Worm (Caenorhabditis elegans): ENCODE results near the gene sulp-3.
"Not testable (repeated sequence)": the region's sequence is repeated elsewhere in the genome, so short reads cannot be mapped to it uniquely, and the experiment has no call there.

sulp-3 gene

ce11 chrX:8413130-8413529, 5.0 kb upstream of the sulp-3 start, which contains the start of gene F08F1.4:
Gene F08F1.4, plus strand, starts transcription at chrX:8413430.
- TF ChIP-seq lin-38 (GFP tag; IDR thresholded peaks at IDR 0.05) (no peak), spr-3 (GFP tag; optimal IDR thresholded peaks at IDR 0.05) (no peak), aha-1 (tag) (peak; percentile 40), ceh-28 (tag; optimal IDR thresholded peaks at IDR 0.05) (no peak), ama-1 (optimal IDR thresholded peaks at IDR 0.05) (no peak), ceh-20 (GFP tag; IDR thresholded peaks at IDR 0.05) (no peak), D1046.2 (GFP tag; IDR thresholded peaks at IDR 0.05) (no peak)

- not testable (repeated sequence) for TF ChIP-seq fkh-10 (GFP tag; optimal IDR thresholded peaks at IDR 0.05); F49E8.2 (tag; optimal IDR thresholded peaks at IDR 0.05; ENCODE audit: borderline replicate concordance); zfp-2 (tag; optimal IDR thresholded peaks at IDR 0.05)
Observed at ce11 chrX:8410754-8411153, 2.6 kb upstream of the sulp-3 start, which contains the start of gene F08F1.9. Gene F08F1.9, minus strand, starts transcription at chrX:8410854.

ce11 chrX:8406815-8407214, 1.4 kb downstream of the sulp-3 start:
- TF ChIP-seq snpc-4 (tag; optimal IDR thresholded peaks at IDR 0.05) = no peak
- peak in 1 of 2 experiments; percentile 91 for TF ChIP-seq unc-62 (GFP tag; optimal IDR thresholded peaks at IDR 0.05 in 1 of 2)
- TF ChIP-seq unc-62 (tag; optimal IDR thresholded peaks at IDR 0.05) = no peak

ce11 chrX:8404308-8405085, 3.7 kb downstream of the sulp-3 start:
- TF ChIP-seq lsy-2 (tag; optimal IDR thresholded peaks at IDR 0.05) = peak; percentile 41 to 79
- peak; percentile 72 for TF ChIP-seq ces-1 (GFP tag; optimal IDR thresholded peaks at IDR 0.05)
- peak; percentile 87 for TF ChIP-seq spr-1 (tag; optimal IDR thresholded peaks at IDR 0.05)
- TF ChIP-seq fkh-10 (GFP tag; optimal IDR thresholded peaks at IDR 0.05) = peak; percentile 19
- peak; percentile 98 for TF ChIP-seq tra-1 (GFP tag; IDR thresholded peaks at IDR 0.05)
- no peak for TF ChIP-seq snpc-4 (tag; optimal IDR thresholded peaks at IDR 0.05)
- peak; percentile 10 for TF ChIP-seq pqm-1 (tag; optimal IDR thresholded peaks at IDR 0.05)
- TF ChIP-seq nhr-6 (tag; optimal IDR thresholded peaks at IDR 0.05) = peak; percentile 81
- peak; percentile 75; the same call in 1 of the 2 replicates for TF ChIP-seq set-16 (GFP tag; IDR thresholded peaks at IDR 0.05)
- peak; percentile 99 for TF ChIP-seq lim-7 (GFP tag; IDR thresholded peaks at IDR 0.05)
- peak; percentile 99 for TF ChIP-seq egl-43 (GFP tag; IDR thresholded peaks at IDR 0.05)
- peak; percentile 85; the same call in 1 of the 2 replicates for TF ChIP-seq zip-11 (GFP tag; IDR thresholded peaks at IDR 0.05)
- TF ChIP-seq aly-2 (tag; optimal IDR thresholded peaks at IDR 0.05) = no peak
- no peak for TF ChIP-seq ceh-28 (tag; optimal IDR thresholded peaks at IDR 0.05)
- TF ChIP-seq nhr-10 (tag; optimal IDR thresholded peaks at IDR 0.05) = peak; percentile 58
- no peak for TF ChIP-seq egl-27 (tag; optimal IDR thresholded peaks at IDR 0.05)
- TF ChIP-seq madf-9 (GFP tag; conservative IDR thresholded peaks at IDR 0.05) = peak; percentile 94
- peak; percentile 99 for TF ChIP-seq vab-7 (GFP tag; IDR thresholded peaks at IDR 0.05)
- TF ChIP-seq zag-1 (tag; optimal IDR thresholded peaks at IDR 0.05) = peak; percentile 24
- peak; percentile 98 for TF ChIP-seq ctbp-1 (GFP tag; IDR thresholded peaks at IDR 0.05)
- TF ChIP-seq ZK546.5 (tag; optimal IDR thresholded peaks at IDR 0.05) = no peak
- TF ChIP-seq mdl-1 (tag; optimal IDR thresholded peaks at IDR 0.05) = peak; percentile 85 to 88
- TF ChIP-seq pha-4 (GFP tag; IDR thresholded peaks at IDR 0.05) = peak; percentile 96
- no peak for TF ChIP-seq pha-4 (tag; optimal IDR thresholded peaks at IDR 0.05)
- peak; percentile 81 for TF ChIP-seq lin-13 (GFP tag; optimal IDR thresholded peaks at IDR 0.05)
- TF ChIP-seq snpc-1.2 (GFP tag; IDR thresholded peaks at IDR 0.05) = peak; percentile 95
- peak; percentile 80 for TF ChIP-seq Y5F2A.4 (GFP tag; optimal IDR thresholded peaks at IDR 0.05)
- no peak for TF ChIP-seq lin-39 (tag; optimal IDR thresholded peaks at IDR 0.05)
- TF ChIP-seq dmd-6 (GFP tag; IDR thresholded peaks at IDR 0.05) = peak; percentile 93
- peak; percentile 82 for TF ChIP-seq nhr-11 (tag; optimal IDR thresholded peaks at IDR 0.05)
- peak; percentile 89 for TF ChIP-seq dve-1 (tag; optimal IDR thresholded peaks at IDR 0.05; ENCODE audit: insufficient read depth)
- TF ChIP-seq saeg-2 (GFP tag; IDR thresholded peaks at IDR 0.05) = peak; percentile 85
- TF ChIP-seq hlh-11 (tag; optimal IDR thresholded peaks at IDR 0.05) = peak; percentile 93
- TF ChIP-seq cey-2 (tag; optimal IDR thresholded peaks at IDR 0.05; ENCODE audit: borderline replicate concordance, insufficient read depth) = no peak
- TF ChIP-seq lin-1 (GFP tag; IDR thresholded peaks at IDR 0.05) = peak; percentile 94
